Worm (Caenorhabditis elegans): ENCODE results near the gene gcy-12.

The gcy-12 gene

ce11 chrII:5359252-5359651, 47.4 kb downstream of the gcy-12 start, which contains the start of gene sec-6:
sec-6 (plus strand) TSS chrII:5359552.
- TF ChIP-seq unc-62 (GFP tag; optimal IDR thresholded peaks at IDR 0.05) (no peak), peb-1 (tag; optimal IDR thresholded peaks at IDR 0.05) (no peak), ztf-11 (tag; optimal IDR thresholded peaks at IDR 0.05) (no peak), nhr-10 (tag; optimal IDR thresholded peaks at IDR 0.05) (no peak), aly-2 (tag; optimal IDR thresholded peaks at IDR 0.05) (no peak), ama-1 (optimal IDR thresholded peaks at IDR 0.05) (no peak), lin-39 (tag; optimal IDR thresholded peaks at IDR 0.05) (no peak), dmd-4 (tag; optimal IDR thresholded peaks at IDR 0.05) (no peak)

DNA sequence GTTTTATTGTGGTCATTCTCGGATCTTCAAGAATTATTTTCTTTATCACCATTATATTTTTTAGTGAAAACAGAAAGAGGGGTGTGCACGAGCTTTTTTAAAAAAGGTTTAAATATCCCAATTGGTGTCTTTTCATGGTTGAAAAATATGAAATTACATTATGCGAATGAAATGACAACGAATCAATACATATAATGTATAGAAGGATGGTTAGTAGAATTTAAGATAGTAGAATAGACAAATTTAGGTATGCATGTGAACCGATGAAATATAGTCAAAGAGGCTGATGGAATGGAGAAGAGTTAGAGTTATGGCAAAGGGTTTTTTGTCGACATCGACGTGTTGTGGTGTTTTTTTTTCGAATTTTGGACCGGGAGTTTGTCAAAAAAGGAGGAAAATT, 52.7 kb downstream of the gcy-12 start:
- no peak for TF ChIP-seq skn-1 (tag; optimal IDR thresholded peaks at IDR 0.05)
- no peak for TF ChIP-seq nhr-77 (tag; optimal IDR thresholded peaks at IDR 0.05)
- no peak for TF ChIP-seq nhr-129 (tag; optimal IDR thresholded peaks at IDR 0.05)
- no peak for TF ChIP-seq ceh-82 (tag; optimal IDR thresholded peaks at IDR 0.05)
- no peak for TF ChIP-seq sma-3 (GFP tag; optimal IDR thresholded peaks at IDR 0.05)
- TF ChIP-seq sem-4 (tag; optimal IDR thresholded peaks at IDR 0.05), result no peak
- TF ChIP-seq nhr-25 (tag; optimal IDR thresholded peaks at IDR 0.05), result no peak
- TF ChIP-seq unc-55 (GFP tag; optimal IDR thresholded peaks at IDR 0.05), result no peak
- no peak for TF ChIP-seq alr-1 (tag; optimal IDR thresholded peaks at IDR 0.05)
- no peak for TF ChIP-seq ztf-4 (tag; optimal IDR thresholded peaks at IDR 0.05)

DNA sequence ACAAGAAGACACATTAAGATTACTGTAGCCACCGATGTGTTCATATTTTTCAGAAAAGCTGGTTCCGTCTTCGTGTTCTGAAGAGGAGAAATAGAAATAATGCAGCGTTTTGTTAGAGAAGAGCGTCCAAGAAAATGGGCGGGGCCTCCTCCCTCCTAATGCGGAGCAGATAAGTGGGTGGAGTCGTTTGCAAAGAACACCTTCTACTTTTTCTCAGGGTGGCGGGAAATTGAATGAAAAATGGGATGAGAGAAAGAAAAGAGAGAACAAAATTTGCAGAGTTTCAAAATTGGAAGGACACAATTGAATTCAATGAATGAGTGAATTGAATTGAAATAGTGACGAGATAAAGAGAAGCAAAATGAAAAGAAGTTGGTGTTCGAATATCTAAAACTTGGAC, 53.8 kb downstream of the gcy-12 start, which contains the start of gene F09E5.16:
TSS of gene F09E5.16 (minus strand) at position 101 of the 400 bp plus-strand sequence.
- TF ChIP-seq skn-1 (tag; optimal IDR thresholded peaks at IDR 0.05), result no peak
- no peak for TF ChIP-seq nhr-21 (tag; optimal IDR thresholded peaks at IDR 0.05)
- TF ChIP-seq nhr-6 (tag; optimal IDR thresholded peaks at IDR 0.05), result no peak
- no peak for TF ChIP-seq C34F6.9 (tag; optimal IDR thresholded peaks at IDR 0.05)
- no peak for TF ChIP-seq sem-4 (tag; optimal IDR thresholded peaks at IDR 0.05)
- TF ChIP-seq zag-1 (tag; optimal IDR thresholded peaks at IDR 0.05), result no peak
- TF ChIP-seq ztf-11 (tag; optimal IDR thresholded peaks at IDR 0.05), result no peak
- no peak for TF ChIP-seq F13H6.1 (tag; optimal IDR thresholded peaks at IDR 0.05)
- no peak for TF ChIP-seq nhr-25 (tag; optimal IDR thresholded peaks at IDR 0.05)
- TF ChIP-seq nhr-11 (tag; optimal IDR thresholded peaks at IDR 0.05), result no peak
- no peak for TF ChIP-seq nhr-129 (tag; optimal IDR thresholded peaks at IDR 0.05)
- no peak for TF ChIP-seq nhr-23 (tag; optimal IDR thresholded peaks at IDR 0.05)
- TF ChIP-seq sma-3 (GFP tag; optimal IDR thresholded peaks at IDR 0.05), result no peak
- no peak for TF ChIP-seq mdl-1 (tag; optimal IDR thresholded peaks at IDR 0.05)
- TF ChIP-seq alr-1 (tag; optimal IDR thresholded peaks at IDR 0.05), result no peak
- no peak for TF ChIP-seq peb-1 (tag; optimal IDR thresholded peaks at IDR 0.05)
- no peak for TF ChIP-seq fos-1 (tag; optimal IDR thresholded peaks at IDR 0.05)
- TF ChIP-seq nhr-12 (tag; optimal IDR thresholded peaks at IDR 0.05), result no peak
